Fruit fly (Drosophila melanogaster) whole organism, embryonic: Measurements from ENCODE around the gene Ets97D.
A peak's percentile ranks its signal among the peaks of the same experiment; 100 is the strongest.

Experiments
- Atf-2 ChIP-seq: fragments of 200-800 bp; sonication (Bioruptor generic); optimal IDR thresholded peaks from 2 replicates; lab custom pipeline; 2016; ENCODE audit warnings: missing biosample characterization, missing genetic modification characterization
- BEAF-32 ChIP-seq: fragments of 200-800 bp; sonication (Bioruptor generic); optimal IDR thresholded peaks from 3 replicates; lab custom pipeline; 2017; ENCODE audit warnings: missing biosample characterization, missing genetic modification characterization, mild to moderate bottlenecking, moderate library complexity, missing genetic modification reagents
- CG10366 ChIP-seq: fragments of 200-800 bp; sonication (Bioruptor generic); IDR thresholded peaks from 2 replicates; pipeline ENCODE4 v1.3.6; 2022; ENCODE audit warnings: missing biosample characterization, missing genetic modification characterization
- CG10543 ChIP-seq: fragments of 200-800 bp; sonication (Bioruptor generic); optimal IDR thresholded peaks from 3 replicates; lab custom pipeline; 2017; ENCODE audit warnings: missing biosample characterization, mild to moderate bottlenecking, missing genetic modification characterization, moderate library complexity
- CG11247 ChIP-seq: fragments of 200-800 bp; sonication (Bioruptor generic); IDR thresholded peaks from 2 replicates; pipeline ENCODE4 v1.3.6; 2022; ENCODE audit warnings: missing biosample characterization, missing genetic modification characterization
- CG1233 ChIP-seq: fragments of 200-800 bp; sonication (Bioruptor generic); optimal IDR thresholded peaks from 4 replicates; lab custom pipeline; 2018; ENCODE audit warnings: missing biosample characterization, mild to moderate bottlenecking, missing genetic modification characterization
- CG13424 ChIP-seq: fragments of 200-800 bp; sonication (Bioruptor generic); optimal IDR thresholded peaks from 2 replicates; lab custom pipeline; 2019; ENCODE audit warnings: missing biosample characterization, mild to moderate bottlenecking, missing genetic modification characterization, moderate library complexity
- CG16815 ChIP-seq: fragments of 200-800 bp; sonication (Bioruptor generic); optimal IDR thresholded peaks from 3 replicates; lab custom pipeline; 2017; ENCODE audit warnings: missing biosample characterization, mild to moderate bottlenecking, missing genetic modification characterization
- CG16863 ChIP-seq: fragments of 200-800 bp; sonication (Bioruptor generic); optimal IDR thresholded peaks from 3 replicates; lab custom pipeline; 2016; ENCODE audit warnings: missing biosample characterization, missing genetic modification characterization
- CG17829 ChIP-seq: fragments of 200-800 bp; optimal IDR thresholded peaks from 2 replicates; lab custom pipeline; 2019; ENCODE audit warnings: missing biosample characterization, mild to moderate bottlenecking, missing genetic modification characterization, moderate library complexity
- CG18619 ChIP-seq: fragments of 200-800 bp; sonication (Bioruptor generic); optimal IDR thresholded peaks from 3 replicates; lab custom pipeline; 2017; ENCODE audit warnings: missing biosample characterization, mild to moderate bottlenecking, missing genetic modification characterization
- CG2712 ChIP-seq: fragments of 200-800 bp; optimal IDR thresholded peaks from 3 replicates; lab custom pipeline; 2019; ENCODE audit warnings: missing biosample characterization, mild to moderate bottlenecking, missing genetic modification characterization, moderate library complexity
- CG3065 ChIP-seq: fragments of 200-800 bp; sonication (Bioruptor generic); optimal IDR thresholded peaks from 2 replicates; lab custom pipeline; 2016; ENCODE audit warnings: missing biosample characterization, missing genetic modification characterization
- CG3838 ChIP-seq: fragments of 200-800 bp; sonication (Bioruptor generic); optimal IDR thresholded peaks from 3 replicates; lab custom pipeline; 2016; ENCODE audit warnings: missing biosample characterization, missing genetic modification characterization
- CG5180 ChIP-seq: fragments of 200-800 bp; sonication (Bioruptor generic); optimal IDR thresholded peaks from 3 replicates; lab custom pipeline; 2017; ENCODE audit warnings: missing biosample characterization, missing genetic modification characterization, mild to moderate bottlenecking, moderate library complexity, missing genetic modification reagents
- CG6254 ChIP-seq: fragments of 200-800 bp; sonication (Bioruptor generic); optimal IDR thresholded peaks from 3 replicates; lab custom pipeline; 2017; ENCODE audit warnings: mild to moderate bottlenecking, missing biosample characterization, missing genetic modification reagents, missing genetic modification characterization
- CG7357 ChIP-seq: fragments of 200-800 bp; sonication (Bioruptor generic); IDR thresholded peaks from 3 replicates; pipeline ENCODE4 v1.3.6; 2022; ENCODE audit warnings: missing biosample characterization, missing genetic modification characterization
- Dek ChIP-seq: fragments of 200-800 bp; sonication (Bioruptor generic); optimal IDR thresholded peaks from 3 replicates; lab custom pipeline; 2019; ENCODE audit warnings: missing biosample characterization, mild to moderate bottlenecking, missing genetic modification characterization, moderate library complexity
- Hr3 ChIP-seq: fragments of 200-800 bp; sonication (Bioruptor generic); optimal IDR thresholded peaks from 3 replicates; lab custom pipeline; 2016; ENCODE audit warnings: missing biosample characterization, missing genetic modification characterization
- NFAT ChIP-seq: fragments of 200-800 bp; sonication (Bioruptor generic); IDR thresholded peaks from 2 replicates; pipeline ENCODE4 v1.3.6; 2022; ENCODE audit warnings: missing biosample characterization, missing genetic modification characterization
- Rfx ChIP-seq: fragments of 200-800 bp; sonication (Bioruptor generic); IDR thresholded peaks from 2 replicates; pipeline ENCODE4 v1.3.6; 2022; ENCODE audit warnings: missing biosample characterization, missing genetic modification characterization
- Scr ChIP-seq: fragments of 200-800 bp; sonication (Bioruptor generic); IDR thresholded peaks from 2 replicates; pipeline ENCODE4 v1.3.6; 2022; ENCODE audit warnings: missing biosample characterization, missing genetic modification characterization; ENCODE audit not compliant: partially characterized antibody
- Sry-β ChIP-seq: fragments of 200-800 bp; sonication (Bioruptor generic); optimal IDR thresholded peaks from 2 replicates; lab custom pipeline; 2018; ENCODE audit warnings: missing biosample characterization, mild to moderate bottlenecking, missing genetic modification characterization, moderate library complexity
- YL-1 ChIP-seq: fragments of 200-800 bp; sonication (Bioruptor generic); optimal IDR thresholded peaks from 3 replicates; lab custom pipeline; 2017; ENCODE audit warnings: missing biosample characterization, mild to moderate bottlenecking, missing genetic modification characterization
- ato ChIP-seq: fragments of 200-800 bp; sonication (Bioruptor generic); IDR thresholded peaks from 2 replicates; pipeline ENCODE4 v1.3.6; 2022; ENCODE audit warnings: missing biosample characterization, missing genetic modification characterization; ENCODE audit not compliant: partially characterized antibody
- chinmo ChIP-seq: fragments of 200-800 bp; sonication (Bioruptor generic); IDR thresholded peaks from 4 replicates; pipeline ENCODE4 v1.3.6; 2022; ENCODE audit warnings: missing biosample characterization, missing genetic modification characterization; ENCODE audit not compliant: partially characterized antibody
- cwo ChIP-seq: fragments of 200-800 bp; sonication (Bioruptor generic); optimal IDR thresholded peaks from 3 replicates; lab custom pipeline; 2017; ENCODE audit warnings: missing biosample characterization, missing genetic modification characterization, mild to moderate bottlenecking, moderate library complexity, missing genetic modification reagents
- esg ChIP-seq: fragments of 200-800 bp; sonication (Bioruptor generic); conservative IDR thresholded peaks from 2 replicates; pipeline ENCODE4 v1.3.6; 2022; ENCODE audit warnings: missing biosample characterization, missing genetic modification characterization
- exex ChIP-seq: fragments of 200-800 bp; sonication (Bioruptor generic); optimal IDR thresholded peaks from 4 replicates; lab custom pipeline; 2018; ENCODE audit warnings: missing biosample characterization, mild to moderate bottlenecking, missing genetic modification characterization, moderate library complexity
- eyg ChIP-seq: fragments of 200-800 bp; sonication (Bioruptor generic); optimal IDR thresholded peaks from 3 replicates; lab custom pipeline; 2016; ENCODE audit warnings: missing biosample characterization, missing genetic modification characterization
- fu2 ChIP-seq: fragments of 200-800 bp; sonication (Bioruptor generic); optimal IDR thresholded peaks from 2 replicates; lab custom pipeline; 2016; ENCODE audit warnings: missing biosample characterization, missing genetic modification characterization
- gce ChIP-seq: fragments of 200-800 bp; sonication (Bioruptor generic); IDR thresholded peaks from 3 replicates; pipeline ENCODE4 v1.3.6; 2022; ENCODE audit warnings: missing biosample characterization, missing genetic modification characterization
- grau ChIP-seq: fragments of 200-800 bp; optimal IDR thresholded peaks from 3 replicates; lab custom pipeline; 2019; ENCODE audit warnings: missing biosample characterization, mild to moderate bottlenecking, missing genetic modification characterization, moderate library complexity
- gsb ChIP-seq: fragments of 200-800 bp; sonication (Bioruptor generic); IDR thresholded peaks from 2 replicates; pipeline ENCODE4 v1.3.6; 2022; ENCODE audit warnings: missing biosample characterization, missing genetic modification characterization
- gsb-n ChIP-seq: fragments of 200-800 bp; sonication (Bioruptor generic); optimal IDR thresholded peaks from 3 replicates; lab custom pipeline; 2018; ENCODE audit warnings: missing biosample characterization, mild to moderate bottlenecking, missing genetic modification characterization
- kah ChIP-seq: fragments of 200-800 bp; sonication (Bioruptor generic); optimal IDR thresholded peaks from 2 replicates; lab custom pipeline; 2018; ENCODE audit warnings: missing biosample characterization, mild to moderate bottlenecking, missing genetic modification characterization
- maf-S ChIP-seq: fragments of 200-800 bp; sonication (Bioruptor generic); optimal IDR thresholded peaks from 2 replicates; lab custom pipeline; 2016; ENCODE audit warnings: missing biosample characterization, missing genetic modification characterization
- mirr ChIP-seq: fragments of 200-800 bp; sonication (Bioruptor generic); optimal IDR thresholded peaks from 3 replicates; lab custom pipeline; 2018; ENCODE audit warnings: missing biosample characterization, mild to moderate bottlenecking, missing genetic modification characterization
- pb ChIP-seq: fragments of 200-800 bp; sonication (Bioruptor generic); optimal IDR thresholded peaks from 3 replicates; lab custom pipeline; 2016; ENCODE audit warnings: missing biosample characterization, missing genetic modification characterization
- pzg ChIP-seq: fragments of 200-800 bp; sonication (Bioruptor generic); optimal IDR thresholded peaks from 3 replicates; lab custom pipeline; 2018; ENCODE audit warnings: missing biosample characterization, mild to moderate bottlenecking, missing genetic modification characterization, moderate library complexity
- rib ChIP-seq: fragments of 200-800 bp; sonication (Bioruptor generic); IDR thresholded peaks from 2 replicates; pipeline ENCODE4 v1.3.6; 2022; ENCODE audit warnings: missing biosample characterization, missing genetic modification characterization
- row ChIP-seq: fragments of 200-800 bp; sonication (Bioruptor generic); IDR thresholded peaks from 3 replicates; pipeline ENCODE4 v1.3.6; 2022; ENCODE audit warnings: missing biosample characterization, missing genetic modification characterization
- slou ChIP-seq: fragments of 200-800 bp; sonication (Bioruptor generic); optimal IDR thresholded peaks from 3 replicates; lab custom pipeline; 2016; ENCODE audit warnings: missing biosample characterization, missing genetic modification characterization
- so ChIP-seq: fragments of 200-800 bp; sonication (Bioruptor generic); IDR thresholded peaks from 3 replicates; pipeline ENCODE4 v1.3.6; 2022; ENCODE audit warnings: missing biosample characterization, missing genetic modification characterization
- sob ChIP-seq: fragments of 200-800 bp; sonication (Bioruptor generic); IDR thresholded peaks from 2 replicates; pipeline ENCODE4 v1.3.6; 2022; ENCODE audit warnings: missing biosample characterization, missing genetic modification characterization
- tin ChIP-seq: fragments of 200-800 bp; sonication (Bioruptor generic); optimal IDR thresholded peaks from 3 replicates; lab custom pipeline; 2016; ENCODE audit warnings: missing biosample characterization, missing genetic modification characterization
- wek ChIP-seq: fragments of 200-800 bp; sonication (Bioruptor generic); optimal IDR thresholded peaks from 3 replicates; lab custom pipeline; 2018; ENCODE audit warnings: missing biosample characterization, mild to moderate bottlenecking, missing genetic modification characterization, moderate library complexity
- z ChIP-seq: fragments of 200-800 bp; sonication (Bioruptor generic); IDR thresholded peaks from 3 replicates; pipeline ENCODE4 v1.3.6; 2022; ENCODE audit warnings: missing biosample characterization, missing genetic modification characterization

Gene Ets97D

dm6 chr3R:26866577-26867456, 45.9 kb downstream of the Ets97D start, which contains the start of the genes ball and His2Av (continued):
- TF ChIP-seq CG16815, result peak; percentile 71
- 0 out of 3 replicates have a peak, but pooled peaks have one; percentile 21 for TF ChIP-seq z (GFP tag; lab: Robert Waterston, UW)
- peak; percentile 81 for TF ChIP-seq CG17829 (tag; lab: Kevin White, UChicago)
- no peak for TF ChIP-seq exex
- TF ChIP-seq Sry-β (GFP tag; lab: Kevin White, UChicago), result no peak
- peak; percentile 42 for TF ChIP-seq mirr (GFP tag; lab: Kevin White, UChicago)
- TF ChIP-seq Scr (GFP tag; lab: Robert Waterston, UW), result peak; percentile 92
- peak; percentile 81 for TF ChIP-seq sob
- peak; percentile 53 for TF ChIP-seq CG3838 (GFP tag; lab: Kevin White, UChicago)
- peak; percentile 44 for TF ChIP-seq CG5180 (GFP tag; lab: Kevin White, UChicago)
- TF ChIP-seq YL-1 (GFP tag; lab: Kevin White, UChicago), result peak; percentile 83
- TF ChIP-seq fu2 (GFP tag; lab: Kevin White, UChicago), result peak; percentile 78
- peak; percentile 86 for TF ChIP-seq NFAT (GFP tag; lab: Robert Waterston, UW)
- TF ChIP-seq CG13424 (tag; lab: Kevin White, UChicago), result peak; percentile 78
- peak; percentile 76 for TF ChIP-seq eyg (GFP tag; lab: Kevin White, UChicago)
- TF ChIP-seq row (GFP tag; lab: Robert Waterston, UW), result peak; percentile 93
- TF ChIP-seq pb (GFP tag; lab: Kevin White, UChicago), result peak; percentile 57
- peak; percentile 74 for TF ChIP-seq grau (tag; lab: Kevin White, UChicago)
- TF ChIP-seq wek (GFP tag; lab: Kevin White, UChicago), result peak; percentile 62
- TF ChIP-seq CG6254 (GFP tag; lab: Kevin White, UChicago), result peak; percentile 58
- TF ChIP-seq BEAF-32, result peak; percentile 97
- peak; percentile 67 for TF ChIP-seq gce (GFP tag; lab: Robert Waterston, UW)
- TF ChIP-seq maf-S, result peak; percentile 84
- TF ChIP-seq CG10366 (GFP tag; lab: Robert Waterston, UW), result peak; percentile 74
- peak; percentile 59 for TF ChIP-seq slou
- peak; percentile 83 for TF ChIP-seq CG11247
- TF ChIP-seq CG10543 (GFP tag; lab: Kevin White, UChicago), result peak; percentile 77
- peak; percentile 75 for TF ChIP-seq Atf-2
- peak; percentile 83 for TF ChIP-seq CG2712 (tag; lab: Kevin White, UChicago)
- peak; percentile 71 for TF ChIP-seq cwo (GFP tag; lab: Kevin White, UChicago)
- TF ChIP-seq rib (GFP tag; lab: Robert Waterston, UW), result peak; percentile 90
- peak; percentile 68 for TF ChIP-seq gsb-n (tag; lab: Kevin White, UChicago)
- peak; percentile 70 for TF ChIP-seq CG18619
- peak; percentile 50 for TF ChIP-seq CG3065
- peak; percentile 65 for TF ChIP-seq CG1233 (GFP tag; lab: Kevin White, UChicago)
- peak; percentile 76 for TF ChIP-seq Hr3 (GFP tag; lab: Kevin White, UChicago)
- TF ChIP-seq esg, result peak; percentile 77
- peak; percentile 95 for TF ChIP-seq chinmo (GFP tag; lab: Robert Waterston, UW)
- TF ChIP-seq CG16863 (GFP tag; lab: Kevin White, UChicago), result peak; percentile 90
- TF ChIP-seq so (GFP tag; lab: Robert Waterston, UW), result peak; percentile 71
- peak; percentile 94 for TF ChIP-seq pzg (GFP tag; lab: Kevin White, UChicago)
- TF ChIP-seq Dek (tag; lab: Kevin White, UChicago), result peak; percentile 70
- TF ChIP-seq Rfx, result peak; percentile 89
- TF ChIP-seq tin, result peak; percentile 87
- peak; percentile 77 for TF ChIP-seq gsb (GFP tag; lab: Robert Waterston, UW)
- TF ChIP-seq CG7357 (GFP tag; lab: Robert Waterston, UW), result 0 out of 3 replicates have a peak, but pooled peaks have one; percentile 27
- TF ChIP-seq kah, result peak; percentile 28
- TF ChIP-seq ato (GFP tag; lab: Robert Waterston, UW), result peak; percentile 85
